Worm (Caenorhabditis elegans) whole organism, L2 larva: Measurements from ENCODE around the gene F47B10.6.

ENCODE experiments used
- C34F6.9 ChIP-seq: fragments of 150-350 bp; optimal IDR thresholded peaks from 2 replicates; lab custom pipeline; 2014; ENCODE audit warnings: missing biosample characterization, missing genetic modification characterization
- R02D3.7 ChIP-seq: fragments of 150-350 bp; optimal IDR thresholded peaks from 2 replicates; lab custom pipeline; 2014; ENCODE audit warnings: missing biosample characterization, missing genetic modification characterization
- Y55F3AM.14 ChIP-seq: fragments of 200-800 bp; sonication (Bioruptor generic); optimal IDR thresholded peaks from 2 replicates; lab custom pipeline; 2018; ENCODE audit warnings: mild to moderate bottlenecking, missing genetic modification characterization, missing compliant biosample characterization
- alr-1 ChIP-seq: fragments of 150-350 bp; optimal IDR thresholded peaks from 2 replicates; lab custom pipeline; 2014; ENCODE audit warnings: missing biosample characterization, missing genetic modification characterization
- aly-2 ChIP-seq: fragments of 150-350 bp; optimal IDR thresholded peaks from 2 replicates; lab custom pipeline; 2014; ENCODE audit warnings: missing biosample characterization, missing genetic modification characterization
- ama-1 ChIP-seq: fragments of 150-350 bp; optimal IDR thresholded peaks from 2 replicates; lab custom pipeline; 2018; ENCODE audit warnings: inconsistent platforms
- blmp-1 ChIP-seq: sonication (generic microtip); optimal IDR thresholded peaks from 2 replicates; lab custom pipeline; 2017; ENCODE audit warnings: missing genetic modification characterization, mild to moderate bottlenecking, missing compliant biosample characterization, antibody characterized with exemption, moderate library complexity; ENCODE audit not compliant: insufficient read depth
- ceh-16 ChIP-seq: fragments of 150-350 bp; optimal IDR thresholded peaks from 2 replicates; lab custom pipeline; 2014; ENCODE audit warnings: missing biosample characterization, missing genetic modification characterization
- ceh-82 ChIP-seq: fragments of 150-350 bp; optimal IDR thresholded peaks from 2 replicates; lab custom pipeline; 2014; ENCODE audit warnings: missing biosample characterization, missing genetic modification characterization
- dmd-4 ChIP-seq: sonication (generic microtip); optimal IDR thresholded peaks from 2 replicates; lab custom pipeline; 2017; ENCODE audit warnings: missing biosample characterization, missing genetic modification characterization
- egl-27 ChIP-seq: sonication (generic microtip); optimal IDR thresholded peaks from 3 replicates; lab custom pipeline; 2017; ENCODE audit warnings: missing biosample characterization, missing genetic modification reagents, missing genetic modification characterization
- elt-1 ChIP-seq: fragments of 150-350 bp; optimal IDR thresholded peaks from 2 replicates; lab custom pipeline; 2014; ENCODE audit warnings: missing biosample characterization, missing genetic modification characterization
- elt-3 ChIP-seq: sonication (generic microtip); optimal IDR thresholded peaks from 2 replicates; lab custom pipeline; 2017; ENCODE audit warnings: missing biosample characterization, missing genetic modification characterization
- gmeb-1 ChIP-seq: fragments of 150-350 bp; optimal IDR thresholded peaks from 2 replicates; lab custom pipeline; 2014; ENCODE audit warnings: missing biosample characterization, missing genetic modification characterization
- lin-11 ChIP-seq: fragments of 150-350 bp; sonication (generic microtip); optimal IDR thresholded peaks from 2 replicates; lab custom pipeline; 2014; ENCODE audit warnings: missing biosample characterization, missing genetic modification characterization, inconsistent platforms, mixed read lengths
- lin-13 ChIP-seq: fragments of 150-350 bp; optimal IDR thresholded peaks from 2 replicates; lab custom pipeline; 2014; ENCODE audit warnings: missing biosample characterization, missing genetic modification reagents, missing genetic modification characterization
- lin-39 ChIP-seq: fragments of 150-350 bp; optimal IDR thresholded peaks from 2 replicates; lab custom pipeline; 2014; ENCODE audit warnings: missing biosample characterization, missing genetic modification reagents, missing genetic modification characterization
- lsy-2 ChIP-seq, 2 experiments: fragments of 150-350 bp in 1 of 2; sonication (generic microtip) in 1 of 2; optimal IDR thresholded peaks; 2 replicates each; lab custom pipeline; 2014 to 2017; ENCODE audit warnings: missing biosample characterization in 2 of 2, missing genetic modification characterization in 2 of 2
- mab-5 ChIP-seq: fragments of 150-350 bp; optimal IDR thresholded peaks from 2 replicates; lab custom pipeline; 2014; ENCODE audit warnings: missing biosample characterization, missing genetic modification characterization
- mbf-1 ChIP-seq: sonication (generic microtip); optimal IDR thresholded peaks from 2 replicates; lab custom pipeline; 2017; ENCODE audit warnings: missing biosample characterization, missing genetic modification characterization
- mdl-1 ChIP-seq, 2 experiments: fragments of 150-350 bp in 1 of 2; sonication (generic microtip) in 1 of 2; optimal IDR thresholded peaks; 2 replicates each; lab custom pipeline; 2017; ENCODE audit warnings: missing biosample characterization in 2 of 2, missing genetic modification characterization in 2 of 2
- nhr-10 ChIP-seq: sonication (generic microtip); optimal IDR thresholded peaks from 2 replicates; lab custom pipeline; 2017; ENCODE audit warnings: missing biosample characterization, missing genetic modification characterization
- nhr-11 ChIP-seq: fragments of 150-350 bp; optimal IDR thresholded peaks from 2 replicates; lab custom pipeline; 2014; ENCODE audit warnings: missing biosample characterization, missing genetic modification characterization
- nhr-12 ChIP-seq: fragments of 150-350 bp; optimal IDR thresholded peaks from 2 replicates; lab custom pipeline; 2014; ENCODE audit warnings: missing biosample characterization, missing genetic modification characterization
- nhr-129 ChIP-seq: fragments of 150-350 bp; optimal IDR thresholded peaks from 2 replicates; lab custom pipeline; 2014; ENCODE audit warnings: missing biosample characterization, missing genetic modification characterization
- nhr-21 ChIP-seq: fragments of 150-350 bp; optimal IDR thresholded peaks from 2 replicates; lab custom pipeline; 2014; ENCODE audit warnings: missing biosample characterization, missing genetic modification characterization
- nhr-23 ChIP-seq: fragments of 150-350 bp; optimal IDR thresholded peaks from 2 replicates; lab custom pipeline; 2014; ENCODE audit warnings: missing biosample characterization, missing genetic modification reagents, missing genetic modification characterization
- nhr-237 ChIP-seq: fragments of 150-350 bp; optimal IDR thresholded peaks from 2 replicates; lab custom pipeline; 2014; ENCODE audit warnings: missing biosample characterization, missing genetic modification characterization
- nhr-25 ChIP-seq: fragments of 150-350 bp; sonication (generic microtip); optimal IDR thresholded peaks from 3 replicates; lab custom pipeline; 2014; ENCODE audit warnings: missing biosample characterization, missing genetic modification characterization
- nhr-6 ChIP-seq: fragments of 150-350 bp; optimal IDR thresholded peaks from 2 replicates; lab custom pipeline; 2014; ENCODE audit warnings: missing biosample characterization, missing genetic modification characterization
- nhr-77 ChIP-seq: fragments of 150-350 bp; optimal IDR thresholded peaks from 2 replicates; lab custom pipeline; 2014; ENCODE audit warnings: missing biosample characterization, missing genetic modification characterization
- peb-1 ChIP-seq: fragments of 150-350 bp; optimal IDR thresholded peaks from 2 replicates; lab custom pipeline; 2014; ENCODE audit warnings: missing biosample characterization, missing genetic modification characterization
- sem-4 ChIP-seq: fragments of 150-350 bp; optimal IDR thresholded peaks from 2 replicates; lab custom pipeline; 2014; ENCODE audit warnings: missing biosample characterization, missing genetic modification reagents, missing genetic modification characterization
- sma-3 ChIP-seq: sonication (generic microtip); optimal IDR thresholded peaks from 2 replicates; lab custom pipeline; 2016; ENCODE audit warnings: missing genetic modification reagents, missing genetic modification characterization, missing compliant biosample characterization
- sma-9 ChIP-seq, 2 experiments: fragments of 150-350 bp in 1 of 2; sonication (generic microtip) in 1 of 2; optimal IDR thresholded peaks; 2 replicates each; lab custom pipeline; 2014 to 2016; ENCODE audit warnings: missing genetic modification characterization in 2 of 2, mild to moderate bottlenecking in 1 of 2, missing biosample characterization in 1 of 2, missing compliant biosample characterization in 1 of 2, missing genetic modification reagents in 1 of 2, moderate library complexity in 1 of 2
- snpc-4 ChIP-seq: fragments of 150-350 bp; optimal IDR thresholded peaks from 2 replicates; lab custom pipeline; 2014; ENCODE audit warnings: missing biosample characterization, missing genetic modification characterization
- unc-39 ChIP-seq: fragments of 150-350 bp; optimal IDR thresholded peaks from 2 replicates; lab custom pipeline; 2014; ENCODE audit warnings: missing biosample characterization, missing genetic modification characterization
- unc-55 ChIP-seq: fragments of 150-350 bp; sonication (generic microtip); optimal IDR thresholded peaks from 3 replicates; lab custom pipeline; 2014; ENCODE audit warnings: missing biosample characterization, missing genetic modification reagents, missing genetic modification characterization
- unc-62 ChIP-seq: fragments of 150-350 bp; optimal IDR thresholded peaks from 2 replicates; lab custom pipeline; 2014; ENCODE audit warnings: missing biosample characterization, missing genetic modification reagents, missing genetic modification characterization
- zag-1 ChIP-seq: fragments of 150-350 bp; optimal IDR thresholded peaks from 2 replicates; lab custom pipeline; 2014; ENCODE audit warnings: missing biosample characterization, missing genetic modification characterization
- ztf-4 ChIP-seq: fragments of 150-350 bp; optimal IDR thresholded peaks from 2 replicates; lab custom pipeline; 2014; ENCODE audit warnings: missing biosample characterization, missing genetic modification characterization

Gene F47B10.6

ce11 chrX:10881984-10882383 lies 6.3 kb upstream of the F47B10.6 start, which contains the start of gene T21E8.6:
T21E8.6 (plus strand) TSS chrX:10882284.
- TF ChIP-seq mbf-1, result no peak
- no peak for TF ChIP-seq lin-39
- no peak for TF ChIP-seq alr-1 (tag; lab: Kevin White, UChicago)
- no peak for TF ChIP-seq nhr-77 (tag; lab: Kevin White, UChicago)
- TF ChIP-seq mab-5 (tag; lab: Kevin White, UChicago), result no peak
- no peak for TF ChIP-seq nhr-237 (tag; lab: Kevin White, UChicago)

ce11 chrX:10883203-10883602 lies 5.1 kb upstream of the F47B10.6 start, which contains the start of gene T21E8.7:
T21E8.7 (plus strand) TSS chrX:10883503.
- no peak for TF ChIP-seq aly-2 (tag; lab: Kevin White, UChicago)
- TF ChIP-seq sma-3 (GFP tag; lab: Kevin White, UChicago), result no peak
- TF ChIP-seq blmp-1, result no peak
- TF ChIP-seq nhr-11 (tag; lab: Kevin White, UChicago), result no peak
- no peak for TF ChIP-seq mbf-1
- TF ChIP-seq ceh-82, result no peak
- TF ChIP-seq nhr-6 (tag; lab: Kevin White, UChicago), result no peak
- TF ChIP-seq lsy-2 (tag; optimal IDR thresholded peaks at IDR 0.05; lab: Kevin White, UChicago), result no peak
- no peak for TF ChIP-seq unc-62 (GFP tag; lab: Kevin White, UChicago)
- no peak for TF ChIP-seq gmeb-1
- no peak for TF ChIP-seq sma-9 (GFP tag; optimal IDR thresholded peaks at IDR 0.05; lab: Kevin White, UChicago)
- no peak for TF ChIP-seq sma-9 (tag; optimal IDR thresholded peaks at IDR 0.05; lab: Kevin White, UChicago)
- TF ChIP-seq unc-39 (tag; lab: Kevin White, UChicago), result no peak
- TF ChIP-seq C34F6.9 (tag; lab: Kevin White, UChicago), result no peak
- TF ChIP-seq nhr-25 (tag; lab: Kevin White, UChicago), result no peak
- TF ChIP-seq ceh-16, result no peak
- no peak for TF ChIP-seq nhr-21 (tag; lab: Kevin White, UChicago)
- TF ChIP-seq elt-1 (tag; lab: Kevin White, UChicago), result no peak
- no peak for TF ChIP-seq zag-1
- TF ChIP-seq ztf-4, result no peak
- TF ChIP-seq lin-11 (tag; lab: Kevin White, UChicago), result no peak

- TF ChIP-seq mab-5 (tag; lab: Kevin White, UChicago) (no peak), sem-4 (no peak), nhr-77 (tag; lab: Kevin White, UChicago) (no peak), lin-13 (GFP tag; lab: Kevin White, UChicago) (no peak), nhr-129 (tag; lab: Kevin White, UChicago) (no peak), lin-39 (no peak), sma-9 (GFP tag; optimal IDR thresholded peaks at IDR 0.05; lab: Kevin White, UChicago) (no peak), sma-9 (tag; optimal IDR thresholded peaks at IDR 0.05; lab: Kevin White, UChicago) (no peak), R02D3.7 (tag; lab: Kevin White, UChicago) (no peak), nhr-11 (tag; lab: Kevin White, UChicago) (no peak), Y55F3AM.14 (GFP tag; lab: Kevin White, UChicago) (no peak), sma-3 (GFP tag; lab: Kevin White, UChicago) (no peak)
These were observed 2.4 kb upstream of the F47B10.6 start, which contains the start of gene T21E8.5 for ce11 chrX:10885872-10886271. T21E8.5 (plus strand) TSS chrX:10886172.

ce11 chrX:10890456-10890855 lies 2.2 kb downstream of the F47B10.6 start, which contains the start of gene F47B10.5:
F47B10.5 (minus strand) TSS chrX:10890556.
- TF ChIP-seq elt-3 (tag; lab: Kevin White, UChicago) (no peak), sma-3 (GFP tag; lab: Kevin White, UChicago) (no peak), egl-27 (tag; lab: Kevin White, UChicago) (no peak), sem-4 (no peak), peb-1 (tag; lab: Kevin White, UChicago) (no peak), nhr-25 (tag; lab: Kevin White, UChicago) (no peak), nhr-10 (tag; lab: Kevin White, UChicago) (no peak), unc-55 (no peak), aly-2 (tag; lab: Kevin White, UChicago) (no peak), nhr-21 (tag; lab: Kevin White, UChicago) (no peak), nhr-12 (no peak), unc-62 (GFP tag; lab: Kevin White, UChicago) (no peak), mdl-1 (tag; optimal IDR thresholded peaks at IDR 0.05; lab: Kevin White, UChicago) (no peak), C34F6.9 (tag; lab: Kevin White, UChicago) (no peak), mbf-1 (no peak), dmd-4 (no peak), nhr-23 (tag; lab: Kevin White, UChicago) (no peak), ceh-82 (no peak), ama-1 (lab: Kevin White, UChicago) (no peak), snpc-4 (tag; lab: Kevin White, UChicago) (no peak)
